Worm (Caenorhabditis elegans): ENCODE results near the gene F14F8.8.

- TF ChIP-seq T23F11.4 (GFP tag; optimal IDR thresholded peaks at IDR 0.05) (no peak), nfya-1 (tag; optimal IDR thresholded peaks at IDR 0.05) (no peak), pha-4 (tag; optimal IDR thresholded peaks at IDR 0.05) (no peak), ama-1 (optimal IDR thresholded peaks at IDR 0.05) (no peak), ahr-1 (tag; optimal IDR thresholded peaks at IDR 0.05) (no peak), elt-4 (tag; optimal IDR thresholded peaks at IDR 0.05) (no peak), zip-5 (tag; optimal IDR thresholded peaks at IDR 0.05) (no peak), fkh-10 (GFP tag; optimal IDR thresholded peaks at IDR 0.05) (no peak), nhr-11 (tag; optimal IDR thresholded peaks at IDR 0.05) (no peak), tbx-2 (tag; optimal IDR thresholded peaks at IDR 0.05) (no peak), sdc-2 (tag; optimal IDR thresholded peaks at IDR 0.05) (peak; percentile 62), ref-2 (tag; optimal IDR thresholded peaks at IDR 0.05) (no peak), lin-11 (tag; optimal IDR thresholded peaks at IDR 0.05) (no peak), hlh-30 (tag; optimal IDR thresholded peaks at IDR 0.05; ENCODE audit: insufficient read depth) (no peak)
Observed at ce11 chrV:16628991-16629390, 43.1 kb downstream of the F14F8.8 start, which contains the start of gene W06G6.2.
